Worm (Caenorhabditis elegans): Measurements from ENCODE around the gene ttr-21.

DNA sequence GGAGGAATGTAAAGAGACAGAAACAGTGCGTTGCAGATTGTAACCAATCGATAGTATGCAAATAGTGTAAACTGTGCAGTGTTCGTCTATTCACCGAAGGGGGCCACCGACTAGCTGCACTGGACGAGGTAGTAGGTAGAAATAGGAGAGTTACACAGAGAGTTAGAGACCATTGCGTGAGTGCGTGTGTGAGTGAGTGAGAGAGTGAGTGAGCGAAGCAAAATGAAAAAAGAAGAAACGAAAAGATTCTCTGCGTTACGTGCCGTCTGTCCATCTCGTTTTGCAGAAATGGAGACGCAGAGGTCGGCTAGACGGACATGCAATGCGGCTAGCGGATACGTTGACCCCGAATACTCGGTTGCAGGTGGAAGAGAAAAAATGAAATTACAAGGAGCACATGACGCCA, 45.7 kb downstream of the ttr-21 start:
- TF ChIP-seq ztf-25 (GFP tag; IDR thresholded peaks at IDR 0.05) = no peak
- no peak for TF ChIP-seq fkh-3 (tag; optimal IDR thresholded peaks at IDR 0.05)
- no peak for TF ChIP-seq unc-130 (GFP tag; optimal IDR thresholded peaks at IDR 0.05)
- TF ChIP-seq F22D6.2 (tag; optimal IDR thresholded peaks at IDR 0.05) = no peak
- TF ChIP-seq Y56A3A.18 (GFP tag; IDR thresholded peaks at IDR 0.05) = 0 out of 2 replicates have a peak, but pooled peaks have one; percentile 44

Measured in whole organism, young adult.